Fruit fly (Drosophila melanogaster) whole organism: ENCODE data around the gene CG11327.

Experiments used
- EcR ChIP-seq, 2 experiments: fragments of >200 bp; optimal IDR thresholded peaks; 2 replicates each; lab custom pipeline; 2017; ENCODE audit warnings: missing biosample characterization in 2 of 2, missing genetic modification characterization in 2 of 2, missing genetic modification reagents in 2 of 2
- pan ChIP-seq: fragments of >200 bp; optimal IDR thresholded peaks from 2 replicates; lab custom pipeline; 2017
- psq ChIP-seq: fragments of >200 bp; optimal IDR thresholded peaks from 2 replicates; lab custom pipeline; 2017

DNA sequence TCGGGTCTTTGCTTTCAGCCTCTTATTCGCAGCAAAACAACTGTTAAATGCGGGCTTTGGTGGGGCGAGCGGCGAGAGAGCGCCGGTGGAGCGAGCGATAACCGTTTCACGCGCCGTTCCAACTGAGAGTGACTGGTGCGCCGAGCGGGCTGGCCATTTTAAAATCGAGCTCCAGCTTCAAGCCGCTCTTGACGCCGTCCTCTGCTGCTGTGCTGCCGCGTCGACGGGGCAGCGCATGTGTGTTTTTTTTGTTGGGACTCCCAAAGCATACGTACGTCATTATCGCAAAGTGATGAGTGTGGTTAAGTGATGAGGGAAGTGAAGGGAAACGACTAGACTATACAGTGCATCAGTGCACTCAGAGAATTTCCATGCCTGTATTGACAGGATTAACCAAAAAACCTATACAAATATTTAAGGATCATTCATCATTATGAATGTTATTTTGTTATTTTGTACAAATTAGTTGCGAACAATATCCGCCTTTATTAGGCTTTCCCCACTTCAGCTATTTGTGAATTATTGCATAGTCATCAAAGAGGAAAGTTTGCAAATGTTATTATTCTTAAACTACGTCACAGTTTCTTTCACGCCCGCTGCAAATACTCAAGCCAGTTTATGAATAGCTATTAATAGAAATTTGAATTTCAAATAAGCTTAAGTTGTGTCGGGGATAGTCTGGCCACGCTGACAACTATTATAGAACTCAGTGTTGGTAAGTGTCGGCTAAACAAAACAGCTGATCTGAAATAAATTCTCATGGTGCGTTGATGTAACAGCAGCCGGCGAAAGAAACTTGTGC is 13.1 kb downstream of the CG11327 start, which contains the start of gene Spn27A:
- TF ChIP-seq pan (lab: Kevin White, UChicago): no peak
- TF ChIP-seq EcR (GFP tag; optimal IDR thresholded peaks at IDR 0.05; lab: Kevin White, UChicago): no peak
- no peak for TF ChIP-seq psq
